Fruit fly (Drosophila melanogaster): ENCODE measurements around the gene CG12535.

Gene CG12535

dm6 chrX:3414003-3414767, 34.6 kb downstream of the CG12535 start (continued):
- TF ChIP-seq CG13424 (tag; optimal IDR thresholded peaks at IDR 0.05) (peak; percentile 85), H2.0 (GFP tag; IDR thresholded peaks at IDR 0.05) (peak; percentile 31; the same call in 1 of the 2 replicates), D19B (GFP tag; optimal IDR thresholded peaks at IDR 0.05) (peak; percentile 58), GATAe (GFP tag; conservative IDR thresholded peaks at IDR 0.05) (no peak), CG9817 (tag; optimal IDR thresholded peaks at IDR 0.05) (peak; percentile 67), ewg (GFP tag; optimal IDR thresholded peaks at IDR 0.05) (peak; percentile 2), CG14667 (GFP tag; IDR thresholded peaks at IDR 0.05) (0 out of 2 replicates have a peak, but pooled peaks have one; percentile 14), CG34422 (GFP tag; IDR thresholded peaks at IDR 0.05) (peak; percentile 48; the same call in 2 of the 3 replicates), scrt (GFP tag; optimal IDR thresholded peaks at IDR 0.05) (peak; percentile 71), ftz-f1 (GFP tag; optimal IDR thresholded peaks at IDR 0.05) (no peak), pum (GFP tag; optimal IDR thresholded peaks at IDR 0.05) (peak; percentile 34), E2f2 (GFP tag; IDR thresholded peaks at IDR 0.05) (peak; percentile 49; the same call in 1 of the 2 replicates), croc (GFP tag; conservative IDR thresholded peaks at IDR 0.05) (peak; percentile 25; the same call in 1 of the 3 replicates), MESR4 (GFP tag; optimal IDR thresholded peaks at IDR 0.05) (no peak), sens (GFP tag) (peak; percentile 87), CG12104 (GFP tag; optimal IDR thresholded peaks at IDR 0.05) (peak; percentile 56), Pdp1 (GFP tag; optimal IDR thresholded peaks at IDR 0.05) (peak in 1 of 2 experiments; percentile 18), Opbp (GFP tag; IDR thresholded peaks at IDR 0.05; ENCODE audit: partially characterized antibody) (no peak), tup (GFP tag; optimal IDR thresholded peaks at IDR 0.05) (no peak), tll (GFP tag; optimal IDR thresholded peaks at IDR 0.05) (no peak), Atf6 (GFP tag; IDR thresholded peaks at IDR 0.05) (peak; percentile 28; the same call in 1 of the 2 replicates), gcm (GFP tag; optimal IDR thresholded peaks at IDR 0.05) (peak; percentile 32), CG31441 (GFP tag; IDR thresholded peaks at IDR 0.05) (peak; percentile 69), CG17328 (GFP tag; IDR thresholded peaks at IDR 0.05) (peak; percentile 59), CG1529 (GFP tag; optimal IDR thresholded peaks at IDR 0.05) (peak; percentile 16), bigmax (GFP tag; optimal IDR thresholded peaks at IDR 0.05) (no peak), CG8388 (GFP tag; optimal IDR thresholded peaks at IDR 0.05) (peak; percentile 70), phol (tag; optimal IDR thresholded peaks at IDR 0.05) (peak; percentile 67), CG15601 (tag; optimal IDR thresholded peaks at IDR 0.05) (peak; percentile 62), CG17802 (tag; optimal IDR thresholded peaks at IDR 0.05) (no peak), ttk (GFP tag; IDR thresholded peaks at IDR 0.05) (no peak), gt (GFP tag; IDR thresholded peaks at IDR 0.05) (no peak), CG12744 (GFP tag; optimal IDR thresholded peaks at IDR 0.05) (peak; percentile 29), eyg (GFP tag; optimal IDR thresholded peaks at IDR 0.05) (peak; percentile 14), CG17829 (tag; optimal IDR thresholded peaks at IDR 0.05) (peak; percentile 55), CG17361 (GFP tag; IDR thresholded peaks at IDR 0.05) (peak; percentile 69; the same call in 2 of the 3 replicates), CG14441 (GFP tag; IDR thresholded peaks at IDR 0.05) (peak; percentile 33; the same call in 1 of the 2 replicates), Mad (GFP tag; optimal IDR thresholded peaks at IDR 0.05) (no peak), CG2712 (tag; optimal IDR thresholded peaks at IDR 0.05) (peak; percentile 68), CG6654 (GFP tag; optimal IDR thresholded peaks at IDR 0.05) (peak; percentile 33), CG2202 (tag; optimal IDR thresholded peaks at IDR 0.05) (peak; percentile 4), pho (GFP tag; optimal IDR thresholded peaks at IDR 0.05) (no peak), Fer3 (tag; optimal IDR thresholded peaks at IDR 0.05) (peak; percentile 74), pfk (GFP tag; optimal IDR thresholded peaks at IDR 0.05) (no peak), lilli (GFP tag; optimal IDR thresholded peaks at IDR 0.05) (peak; percentile 61), bsh (GFP tag; optimal IDR thresholded peaks at IDR 0.05) (peak in 1 of 2 experiments; percentile 72), crp (GFP tag; optimal IDR thresholded peaks at IDR 0.05) (no peak), shn (GFP tag; optimal IDR thresholded peaks at IDR 0.05) (peak; percentile 4)
